Fruit fly (Drosophila melanogaster): ENCODE measurements around the gene CG12355.
A peak's percentile ranks its signal among the peaks of the same experiment; 100 is the strongest.

CG12355 gene

dm6 chr3L:15523806-15524346 lies 28.5 kb upstream of the CG12355 start, which contains the start of gene CG7945 (continued):
- TF ChIP-seq shn (GFP tag; optimal IDR thresholded peaks at IDR 0.05) = no peak
- peak; percentile 64; the same call in 1 of the 2 replicates for TF ChIP-seq amos (GFP tag; IDR thresholded peaks at IDR 0.05; ENCODE audit: partially characterized antibody)
- peak; percentile 23 for TF ChIP-seq nmo (GFP tag; optimal IDR thresholded peaks at IDR 0.05)
- TF ChIP-seq CG10147 (GFP tag; optimal IDR thresholded peaks at IDR 0.05) = peak; percentile 19
- TF ChIP-seq CG10462 (GFP tag; optimal IDR thresholded peaks at IDR 0.05) = no peak
- peak; percentile 98 for TF ChIP-seq Dp (GFP tag; optimal IDR thresholded peaks at IDR 0.05)
- peak; percentile 97 for TF ChIP-seq Dref (GFP tag; IDR thresholded peaks at IDR 0.05)
- peak; percentile 60 for TF ChIP-seq CG1603 (tag; optimal IDR thresholded peaks at IDR 0.05)
- TF ChIP-seq pzg (GFP tag; optimal IDR thresholded peaks at IDR 0.05) = peak; percentile 93

dm6 chr3L:15520320-15520719 lies 25.0 kb upstream of the CG12355 start, which contains the start of gene yellow-k:
Gene yellow-k (plus strand): TSS chr3L:15520620.
- TF ChIP-seq CG12236 (GFP tag; optimal IDR thresholded peaks at IDR 0.05) (no peak), CG12744 (GFP tag; optimal IDR thresholded peaks at IDR 0.05) (no peak), Ravus (GFP tag; IDR thresholded peaks at IDR 0.05) (no peak), crc (GFP tag; optimal IDR thresholded peaks at IDR 0.05) (no peak), Eip74EF (GFP tag; optimal IDR thresholded peaks at IDR 0.05) (no peak), CG14050 (GFP tag; IDR thresholded peaks at IDR 0.05) (no peak), tup (GFP tag; optimal IDR thresholded peaks at IDR 0.05) (no peak), CG11504 (tag; optimal IDR thresholded peaks at IDR 0.05) (no peak), CG8944 (GFP tag; optimal IDR thresholded peaks at IDR 0.05) (no peak), CG11085 (GFP tag; IDR thresholded peaks at IDR 0.05) (no peak), CG12071 (GFP tag; optimal IDR thresholded peaks at IDR 0.05) (no peak), toy (GFP tag; IDR thresholded peaks at IDR 0.05) (no peak), lov (optimal IDR thresholded peaks at IDR 0.05) (no peak), lov (GFP tag; IDR thresholded peaks at IDR 0.05) (no peak)

dm6 chr3L:15519920-15520319 lies 24.6 kb upstream of the CG12355 start:
- TF ChIP-seq CG34376 (GFP tag; optimal IDR thresholded peaks at IDR 0.05) = peak; percentile 62
- no peak for TF ChIP-seq klu (GFP tag; IDR thresholded peaks at IDR 0.05)
- TF ChIP-seq Meics (GFP tag; optimal IDR thresholded peaks at IDR 0.05) = peak; percentile 10
- TF ChIP-seq CG2889 (GFP tag; IDR thresholded peaks at IDR 0.05) = no peak
- TF ChIP-seq CG34224 (GFP tag; IDR thresholded peaks at IDR 0.05; ENCODE audit: partially characterized antibody) = no peak
- no peak for TF ChIP-seq CG42726 (GFP tag; IDR thresholded peaks at IDR 0.05; ENCODE audit: partially characterized antibody)
- TF ChIP-seq sens (GFP tag) = peak; percentile 57
- TF ChIP-seq CG2678 (tag; optimal IDR thresholded peaks at IDR 0.05) = peak; percentile 66
- TF ChIP-seq CG15269 (tag; optimal IDR thresholded peaks at IDR 0.05) = no peak
- TF ChIP-seq Dref (GFP tag; IDR thresholded peaks at IDR 0.05) = no peak
- no peak for TF ChIP-seq Spps (tag; optimal IDR thresholded peaks at IDR 0.05)
- peak; percentile 74 for TF ChIP-seq bigmax (GFP tag; optimal IDR thresholded peaks at IDR 0.05)
- TF ChIP-seq BtbVII (GFP tag; optimal IDR thresholded peaks at IDR 0.05) = peak; percentile 22
- peak; percentile 94 for TF ChIP-seq exex (tag; optimal IDR thresholded peaks at IDR 0.05)
- no peak for TF ChIP-seq ERR (GFP tag; optimal IDR thresholded peaks at IDR 0.05)
- TF ChIP-seq run (tag; optimal IDR thresholded peaks at IDR 0.05) = no peak
- no peak for TF ChIP-seq Fer3 (tag; optimal IDR thresholded peaks at IDR 0.05)
- TF ChIP-seq vnd (GFP tag; IDR thresholded peaks at IDR 0.05; ENCODE audit: partially characterized antibody) = no peak
- no peak for TF ChIP-seq Opbp (GFP tag; IDR thresholded peaks at IDR 0.05; ENCODE audit: partially characterized antibody)
- TF ChIP-seq Ada2b (GFP tag; IDR thresholded peaks at IDR 0.05) = no peak
- TF ChIP-seq sug (tag; optimal IDR thresholded peaks at IDR 0.05) = peak; percentile 54
- TF ChIP-seq jigr1 (GFP tag; IDR thresholded peaks at IDR 0.05) = no peak
- no peak for TF ChIP-seq Ravus (GFP tag; IDR thresholded peaks at IDR 0.05)
